Fruit fly (Drosophila melanogaster) whole organism: ENCODE data around the gene CG31174.

Experiments used
- CG8478 ChIP-seq: fragments of >200 bp; optimal IDR thresholded peaks from 2 replicates; lab custom pipeline; 2018; ENCODE audit warnings: inconsistent platforms
- EcR ChIP-seq, 2 experiments: fragments of >200 bp; optimal IDR thresholded peaks; 2 replicates each; lab custom pipeline; 2017; ENCODE audit warnings: missing biosample characterization in 2 of 2, missing genetic modification characterization in 2 of 2, missing genetic modification reagents in 2 of 2
- psq ChIP-seq: fragments of >200 bp; optimal IDR thresholded peaks from 2 replicates; lab custom pipeline; 2017
- usp ChIP-seq: fragments of >200 bp; optimal IDR thresholded peaks from 2 replicates; lab custom pipeline; 2017; ENCODE audit warnings: missing biosample characterization, missing genetic modification characterization, mixed read lengths

- TF ChIP-seq CG8478 (lab: Kevin White, UChicago) (no peak), psq (no peak), EcR (GFP tag; optimal IDR thresholded peaks at IDR 0.05; lab: Kevin White, UChicago) (peak; percentile 37 to 39), usp (no peak)
Measured at dm6 chr3R:21889945-21890344, 20.6 kb upstream of the CG31174 start.
